Worm (Caenorhabditis elegans) whole organism, L2 larva: ENCODE data around the gene R02C2.1.

Source experiments
- F13H6.1 ChIP-seq: sonication (generic microtip); optimal IDR thresholded peaks from 2 replicates; lab custom pipeline; 2016; ENCODE audit warnings: missing genetic modification characterization, missing compliant biosample characterization
- R02D3.7 ChIP-seq: fragments of 150-350 bp; optimal IDR thresholded peaks from 2 replicates; lab custom pipeline; 2014; ENCODE audit warnings: missing biosample characterization, missing genetic modification characterization
- Y55F3AM.14 ChIP-seq: fragments of 200-800 bp; sonication (Bioruptor generic); optimal IDR thresholded peaks from 2 replicates; lab custom pipeline; 2018; ENCODE audit warnings: mild to moderate bottlenecking, missing genetic modification characterization, missing compliant biosample characterization
- ZK546.5 ChIP-seq: sonication (generic microtip); optimal IDR thresholded peaks from 2 replicates; lab custom pipeline; 2017; ENCODE audit warnings: missing biosample characterization, missing genetic modification characterization
- alr-1 ChIP-seq: fragments of 150-350 bp; optimal IDR thresholded peaks from 2 replicates; lab custom pipeline; 2014; ENCODE audit warnings: missing biosample characterization, missing genetic modification characterization
- aly-2 ChIP-seq: fragments of 150-350 bp; optimal IDR thresholded peaks from 2 replicates; lab custom pipeline; 2014; ENCODE audit warnings: missing biosample characterization, missing genetic modification characterization
- ama-1 ChIP-seq: fragments of 150-350 bp; optimal IDR thresholded peaks from 2 replicates; lab custom pipeline; 2018; ENCODE audit warnings: inconsistent platforms
- blmp-1 ChIP-seq: sonication (generic microtip); optimal IDR thresholded peaks from 2 replicates; lab custom pipeline; 2017; ENCODE audit warnings: missing genetic modification characterization, mild to moderate bottlenecking, missing compliant biosample characterization, antibody characterized with exemption, moderate library complexity; ENCODE audit not compliant: insufficient read depth
- ceh-16 ChIP-seq: fragments of 150-350 bp; optimal IDR thresholded peaks from 2 replicates; lab custom pipeline; 2014; ENCODE audit warnings: missing biosample characterization, missing genetic modification characterization
- ceh-82 ChIP-seq: fragments of 150-350 bp; optimal IDR thresholded peaks from 2 replicates; lab custom pipeline; 2014; ENCODE audit warnings: missing biosample characterization, missing genetic modification characterization
- crh-2 ChIP-seq: sonication (generic microtip); optimal IDR thresholded peaks from 2 replicates; lab custom pipeline; 2017; ENCODE audit warnings: missing biosample characterization, missing genetic modification characterization
- dmd-4 ChIP-seq: sonication (generic microtip); optimal IDR thresholded peaks from 2 replicates; lab custom pipeline; 2017; ENCODE audit warnings: missing biosample characterization, missing genetic modification characterization
- egl-27 ChIP-seq: sonication (generic microtip); optimal IDR thresholded peaks from 3 replicates; lab custom pipeline; 2017; ENCODE audit warnings: missing biosample characterization, missing genetic modification reagents, missing genetic modification characterization
- elt-3 ChIP-seq: sonication (generic microtip); optimal IDR thresholded peaks from 2 replicates; lab custom pipeline; 2017; ENCODE audit warnings: missing biosample characterization, missing genetic modification characterization
- fos-1 ChIP-seq: fragments of 150-350 bp; optimal IDR thresholded peaks from 2 replicates; lab custom pipeline; 2014; ENCODE audit warnings: missing biosample characterization, missing genetic modification characterization
- gmeb-1 ChIP-seq: fragments of 150-350 bp; optimal IDR thresholded peaks from 2 replicates; lab custom pipeline; 2014; ENCODE audit warnings: missing biosample characterization, missing genetic modification characterization
- lin-11 ChIP-seq: fragments of 150-350 bp; sonication (generic microtip); optimal IDR thresholded peaks from 2 replicates; lab custom pipeline; 2014; ENCODE audit warnings: missing biosample characterization, missing genetic modification characterization, inconsistent platforms, mixed read lengths
- lin-39 ChIP-seq: fragments of 150-350 bp; optimal IDR thresholded peaks from 2 replicates; lab custom pipeline; 2014; ENCODE audit warnings: missing biosample characterization, missing genetic modification reagents, missing genetic modification characterization
- mbf-1 ChIP-seq: sonication (generic microtip); optimal IDR thresholded peaks from 2 replicates; lab custom pipeline; 2017; ENCODE audit warnings: missing biosample characterization, missing genetic modification characterization
- mdl-1 ChIP-seq, 2 experiments: fragments of 150-350 bp in 1 of 2; sonication (generic microtip) in 1 of 2; optimal IDR thresholded peaks; 2 replicates each; lab custom pipeline; 2017; ENCODE audit warnings: missing biosample characterization in 2 of 2, missing genetic modification characterization in 2 of 2
- nhr-129 ChIP-seq: fragments of 150-350 bp; optimal IDR thresholded peaks from 2 replicates; lab custom pipeline; 2014; ENCODE audit warnings: missing biosample characterization, missing genetic modification characterization
- nhr-21 ChIP-seq: fragments of 150-350 bp; optimal IDR thresholded peaks from 2 replicates; lab custom pipeline; 2014; ENCODE audit warnings: missing biosample characterization, missing genetic modification characterization
- nhr-25 ChIP-seq: fragments of 150-350 bp; sonication (generic microtip); optimal IDR thresholded peaks from 3 replicates; lab custom pipeline; 2014; ENCODE audit warnings: missing biosample characterization, missing genetic modification characterization
- sem-4 ChIP-seq: fragments of 150-350 bp; optimal IDR thresholded peaks from 2 replicates; lab custom pipeline; 2014; ENCODE audit warnings: missing biosample characterization, missing genetic modification reagents, missing genetic modification characterization
- skn-1 ChIP-seq: sonication (generic microtip); optimal IDR thresholded peaks from 2 replicates; lab custom pipeline; 2017; ENCODE audit warnings: missing biosample characterization, missing genetic modification characterization
- unc-39 ChIP-seq: fragments of 150-350 bp; optimal IDR thresholded peaks from 2 replicates; lab custom pipeline; 2014; ENCODE audit warnings: missing biosample characterization, missing genetic modification characterization
- unc-55 ChIP-seq: fragments of 150-350 bp; sonication (generic microtip); optimal IDR thresholded peaks from 3 replicates; lab custom pipeline; 2014; ENCODE audit warnings: missing biosample characterization, missing genetic modification reagents, missing genetic modification characterization
- unc-62 ChIP-seq: fragments of 150-350 bp; optimal IDR thresholded peaks from 2 replicates; lab custom pipeline; 2014; ENCODE audit warnings: missing biosample characterization, missing genetic modification reagents, missing genetic modification characterization
- zag-1 ChIP-seq: fragments of 150-350 bp; optimal IDR thresholded peaks from 2 replicates; lab custom pipeline; 2014; ENCODE audit warnings: missing biosample characterization, missing genetic modification characterization
- ztf-1 ChIP-seq: fragments of 200-800 bp; sonication (Bioruptor generic); conservative IDR thresholded peaks from 2 replicates; pipeline ENCODE4 v1.3.6; 2022; ENCODE audit warnings: missing genetic modification characterization, missing compliant biosample characterization
- ztf-11 ChIP-seq: sonication (generic microtip); optimal IDR thresholded peaks from 2 replicates; lab custom pipeline; 2017; ENCODE audit warnings: missing biosample characterization, missing genetic modification characterization

Gene R02C2.1

ce11 chrV:265062-265963 lies 27.3 kb upstream of the R02C2.1 start:
- peak; percentile 51 for TF ChIP-seq R02D3.7 (tag; lab: Kevin White, UChicago)
- peak in 1 of 2 experiments; percentile 52 for TF ChIP-seq mdl-1 (tag; optimal IDR thresholded peaks at IDR 0.05; lab: Kevin White, UChicago)

ce11 chrV:260334-260733 lies 22.3 kb upstream of the R02C2.1 start:
- TF ChIP-seq gmeb-1 (peak; percentile 36), blmp-1 (tag; lab: Kevin White, UChicago) (no peak)

ce11 chrV:258730-259129 lies 20.7 kb upstream of the R02C2.1 start, which contains the start of gene nhr-204:
Gene nhr-204 (minus strand): TSS chrV:258830.
- TF ChIP-seq unc-55 (GFP tag; lab: Kevin White, UChicago) (no peak), blmp-1 (tag; lab: Kevin White, UChicago) (no peak), ZK546.5 (tag; lab: Kevin White, UChicago) (no peak), ceh-16 (tag; lab: Kevin White, UChicago) (no peak), fos-1 (tag; lab: Kevin White, UChicago) (no peak), ama-1 (no peak), unc-62 (no peak), unc-39 (no peak), lin-39 (tag; lab: Kevin White, UChicago) (no peak), alr-1 (tag; lab: Kevin White, UChicago) (no peak), aly-2 (tag; lab: Kevin White, UChicago) (no peak), skn-1 (tag; lab: Kevin White, UChicago) (no peak)

- TF ChIP-seq ama-1 (no peak), ztf-11 (no peak), mbf-1 (no peak)
- TF ChIP-seq, all 48 proteins: peak for 0
These were observed 16.6 kb upstream of the R02C2.1 start, which contains the start of gene str-121 for ce11 chrV:254591-254990. Gene str-121 (minus strand): TSS chrV:254691.

ce11 chrV:251652-252051 lies 13.7 kb upstream of the R02C2.1 start, which contains the start of gene oac-39:
Gene oac-39 (minus strand): TSS chrV:251752.
- TF ChIP-seq elt-3 (tag; lab: Kevin White, UChicago), result no peak
- TF ChIP-seq ZK546.5 (tag; lab: Kevin White, UChicago), result no peak
- no peak for TF ChIP-seq F13H6.1
- TF ChIP-seq Y55F3AM.14 (GFP tag; lab: Kevin White, UChicago), result no peak
- no peak for TF ChIP-seq sem-4 (tag; lab: Kevin White, UChicago)
- no peak for TF ChIP-seq mdl-1 (tag; optimal IDR thresholded peaks at IDR 0.05; lab: Kevin White, UChicago)
- no peak for TF ChIP-seq fos-1 (tag; lab: Kevin White, UChicago)
- TF ChIP-seq ama-1, result no peak
- no peak for TF ChIP-seq gmeb-1
- no peak for TF ChIP-seq lin-39 (tag; lab: Kevin White, UChicago)
- no peak for TF ChIP-seq lin-11 (tag; lab: Kevin White, UChicago)
- no peak for TF ChIP-seq dmd-4 (tag; lab: Kevin White, UChicago)
- TF ChIP-seq egl-27 (tag; lab: Kevin White, UChicago), result no peak
- no peak for TF ChIP-seq R02D3.7 (tag; lab: Kevin White, UChicago)
- no peak for TF ChIP-seq aly-2 (tag; lab: Kevin White, UChicago)
- no peak for TF ChIP-seq crh-2
- TF ChIP-seq nhr-21 (tag; lab: Kevin White, UChicago), result no peak
- no peak for TF ChIP-seq ceh-16 (tag; lab: Kevin White, UChicago)
- TF ChIP-seq nhr-129 (tag; lab: Kevin White, UChicago), result no peak
- TF ChIP-seq ztf-1 (GFP tag; lab: Robert Waterston, UW), result no peak

- TF ChIP-seq ZK546.5 (tag; lab: Kevin White, UChicago) (no peak), skn-1 (tag; lab: Kevin White, UChicago) (no peak), fos-1 (tag; lab: Kevin White, UChicago) (no peak), dmd-4 (tag; lab: Kevin White, UChicago) (no peak), ceh-82 (no peak), nhr-25 (tag; lab: Kevin White, UChicago) (no peak), unc-62 (no peak), ztf-11 (no peak), ceh-16 (tag; lab: Kevin White, UChicago) (no peak), nhr-21 (tag; lab: Kevin White, UChicago) (no peak), zag-1 (no peak), egl-27 (tag; lab: Kevin White, UChicago) (no peak), mdl-1 (tag; optimal IDR thresholded peaks at IDR 0.05; lab: Kevin White, UChicago) (no peak), R02D3.7 (tag; lab: Kevin White, UChicago) (no peak), alr-1 (tag; lab: Kevin White, UChicago) (no peak)
These were observed 10.6 kb upstream of the R02C2.1 start for ce11 chrV:248636-249035.
